Fruit fly (Drosophila melanogaster): ENCODE measurements around the gene CG11854.

The CG11854 gene

dm6 chr3R:25249145-25250141 is 7.6 kb downstream of the CG11854 start, which contains the start of gene Nup358 (continued):
- TF ChIP-seq pita (GFP tag; optimal IDR thresholded peaks at IDR 0.05) (no peak), CG10267 (tag; optimal IDR thresholded peaks at IDR 0.05) (peak; percentile 61), Mrtf (GFP tag; IDR thresholded peaks at IDR 0.05) (no peak), MTF-1 (GFP tag; optimal IDR thresholded peaks at IDR 0.05; ENCODE audit: borderline replicate concordance) (no peak), CG7786 (GFP tag; optimal IDR thresholded peaks at IDR 0.05) (no peak), seq (GFP tag; IDR thresholded peaks at IDR 0.05) (no peak), CG15514 (GFP tag; optimal IDR thresholded peaks at IDR 0.05) (peak; percentile 33), ash1 (GFP tag; optimal IDR thresholded peaks at IDR 0.05) (no peak), Sry-δ (GFP tag; optimal IDR thresholded peaks at IDR 0.05) (peak; percentile 91), CG17912 (GFP tag; optimal IDR thresholded peaks at IDR 0.05) (no peak), Neu2 (GFP tag; optimal IDR thresholded peaks at IDR 0.05; ENCODE audit: borderline replicate concordance) (no peak), CG11398 (GFP tag; optimal IDR thresholded peaks at IDR 0.05) (no peak), Ptx1 (GFP tag; IDR thresholded peaks at IDR 0.05) (no peak), ssp (GFP tag; IDR thresholded peaks at IDR 0.05) (no peak), CG18764 (GFP tag; optimal IDR thresholded peaks at IDR 0.05) (no peak), CG3163 (GFP tag; optimal IDR thresholded peaks at IDR 0.05) (no peak), CG12659 (GFP tag; optimal IDR thresholded peaks at IDR 0.05) (peak; percentile 46), CG12299 (tag; optimal IDR thresholded peaks at IDR 0.05) (no peak), B-H1 (GFP tag; IDR thresholded peaks at IDR 0.05) (no peak), CG18262 (tag; optimal IDR thresholded peaks at IDR 0.05) (peak; percentile 25), esg (GFP tag; conservative IDR thresholded peaks at IDR 0.05) (no peak), bcd (GFP tag; optimal IDR thresholded peaks at IDR 0.05) (no peak), B-H2 (GFP tag; optimal IDR thresholded peaks at IDR 0.05) (peak; percentile 55), CG9727 (GFP tag; optimal IDR thresholded peaks at IDR 0.05) (no peak), CkIIα-i1 (GFP tag; IDR thresholded peaks at IDR 0.05) (no peak), CG7928 (GFP tag; optimal IDR thresholded peaks at IDR 0.05) (peak; percentile 8), tup (GFP tag; optimal IDR thresholded peaks at IDR 0.05) (no peak), cwo (GFP tag; optimal IDR thresholded peaks at IDR 0.05) (no peak), ham (GFP tag; IDR thresholded peaks at IDR 0.05) (no peak), Ssrp (tag; optimal IDR thresholded peaks at IDR 0.05) (no peak), Abd-B (GFP tag; optimal IDR thresholded peaks at IDR 0.05) (peak; percentile 14), oc (tag; optimal IDR thresholded peaks at IDR 0.05) (no peak), Atf-2 (GFP tag; optimal IDR thresholded peaks at IDR 0.05) (no peak), HLH3B (GFP tag; IDR thresholded peaks at IDR 0.05) (no peak), Scr (GFP tag; IDR thresholded peaks at IDR 0.05; ENCODE audit: partially characterized antibody) (peak; percentile 98), fd102C (GFP tag; optimal IDR thresholded peaks at IDR 0.05) (no peak), mld (GFP tag; IDR thresholded peaks at IDR 0.05; ENCODE audit: partially characterized antibody) (peak; percentile 97), otp (GFP tag; IDR thresholded peaks at IDR 0.05) (no peak), CG4328 (GFP tag; optimal IDR thresholded peaks at IDR 0.05) (no peak), p53 (GFP tag; optimal IDR thresholded peaks at IDR 0.05) (no peak), CG31224 (GFP tag; IDR thresholded peaks at IDR 0.05) (no peak), sob (GFP tag; IDR thresholded peaks at IDR 0.05) (no peak), Sry-β (GFP tag; optimal IDR thresholded peaks at IDR 0.05) (no peak), chn (GFP tag; optimal IDR thresholded peaks at IDR 0.05) (no peak), croc (GFP tag; conservative IDR thresholded peaks at IDR 0.05) (no peak), Hand (GFP tag; optimal IDR thresholded peaks at IDR 0.05) (no peak), ERR (GFP tag; optimal IDR thresholded peaks at IDR 0.05) (no peak), CG14441 (GFP tag; IDR thresholded peaks at IDR 0.05) (no peak), ken (GFP tag; IDR thresholded peaks at IDR 0.05) (no peak)
